Comparison of ENCODE assay signal across 4 worm cellular contexts in the genomic region with DNA sequence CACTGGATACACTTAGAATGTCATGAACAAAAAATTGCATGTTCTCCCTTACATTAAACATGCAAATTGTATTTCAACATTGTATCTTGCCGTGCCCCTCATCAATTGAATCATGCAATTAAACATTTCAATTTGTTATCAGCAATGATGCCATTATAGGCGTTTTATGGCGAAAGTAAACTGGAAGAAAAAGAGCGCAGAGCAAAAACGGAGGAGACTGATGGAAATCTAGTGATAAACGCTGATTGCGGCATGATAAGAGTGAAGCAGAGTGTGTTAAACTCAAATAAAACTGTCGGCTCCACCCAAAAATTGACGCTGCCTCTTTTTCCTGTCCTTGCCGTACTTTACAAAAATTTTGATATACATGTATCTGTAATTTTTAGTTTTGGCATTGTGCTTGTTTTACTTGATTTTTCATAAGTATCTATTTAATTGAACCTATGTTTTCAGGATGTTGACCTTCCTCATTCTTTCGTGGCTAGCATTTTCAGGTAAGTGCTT.
A peak's percentile ranks its signal among the peaks of the same experiment; 100 is the strongest.
TF ChIP-seq lines count a peak whose summit lies in the region.

A gene (plus strand): TSS at position 454 of the 504 bp plus-strand sequence.

TF ChIP-seq in whole organism, L1 larva, 84 proteins besides CTCF, POLR2A, EP300 and RAD21 (continued from another document):
- peak; percentile 80 for TF ChIP-seq pqm-1 (tag; optimal IDR thresholded peaks at IDR 0.05; lab: Kevin White, UChicago)
- TF ChIP-seq unc-130 (tag; optimal IDR thresholded peaks at IDR 0.05; lab: Kevin White, UChicago): no peak
- peak; percentile 98 for TF ChIP-seq elt-2 (tag; optimal IDR thresholded peaks at IDR 0.05; lab: Kevin White, UChicago)
- no peak for TF ChIP-seq skn-1 (tag; optimal IDR thresholded peaks at IDR 0.05; lab: Kevin White, UChicago)
- TF ChIP-seq ceh-63 (GFP tag; optimal IDR thresholded peaks at IDR 0.05; lab: Kevin White, UChicago): no peak
- peak; percentile 20 for TF ChIP-seq nhr-20 (tag; optimal IDR thresholded peaks at IDR 0.05; lab: Kevin White, UChicago)
- no peak for TF ChIP-seq snpc-4 (tag; optimal IDR thresholded peaks at IDR 0.05; lab: Kevin White, UChicago)
- peak; percentile 3 for TF ChIP-seq pax-3 (tag; optimal IDR thresholded peaks at IDR 0.05; lab: Kevin White, UChicago)

TF ChIP-seq in whole organism, L2 larva, 48 proteins besides CTCF, POLR2A, EP300 and RAD21 (continued from another document):
- TF ChIP-seq sma-9 (GFP tag; optimal IDR thresholded peaks at IDR 0.05; lab: Kevin White, UChicago): peak; percentile 60
- no peak for TF ChIP-seq sma-9 (tag; optimal IDR thresholded peaks at IDR 0.05; lab: Kevin White, UChicago)
- TF ChIP-seq peb-1 (tag; optimal IDR thresholded peaks at IDR 0.05; lab: Kevin White, UChicago): no peak
- peak; percentile 35 for TF ChIP-seq gmeb-1 (tag; optimal IDR thresholded peaks at IDR 0.05; lab: Kevin White, UChicago)
TF ChIP-seq in whole organism, L2 larva: peak in this region for 6.

TF ChIP-seq in whole organism, L4 larva, 104 proteins besides CTCF, POLR2A, EP300 and RAD21 (continued from another document and continues in another):
- TF ChIP-seq unc-39 (tag; optimal IDR thresholded peaks at IDR 0.05; lab: Kevin White, UChicago) (no peak), Y48G9A.11 (GFP tag; IDR thresholded peaks at IDR 0.05; lab: Robert Waterston, UW) (no peak), dmd-9 (GFP tag; IDR thresholded peaks at IDR 0.05; lab: Robert Waterston, UW) (no peak), egl-43 (GFP tag; IDR thresholded peaks at IDR 0.05; lab: Robert Waterston, UW) (no peak), unc-130 (GFP tag; optimal IDR thresholded peaks at IDR 0.05; lab: Kevin White, UChicago) (no peak), pha-4 (GFP tag; IDR thresholded peaks at IDR 0.05; lab: Robert Waterston, UW) (peak; percentile 50; the same call in 1 of the 2 replicates), pha-4 (tag; optimal IDR thresholded peaks at IDR 0.05; lab: Kevin White, UChicago) (no peak), dpl-1 (GFP tag; optimal IDR thresholded peaks at IDR 0.05; lab: Kevin White, UChicago) (no peak), lin-29 (GFP tag; IDR thresholded peaks at IDR 0.05; lab: Robert Waterston, UW) (no peak), nhr-42 (GFP tag; IDR thresholded peaks at IDR 0.05; lab: Robert Waterston, UW) (0 out of 2 replicates have a peak, but pooled peaks have one; percentile 18), vab-7 (GFP tag; IDR thresholded peaks at IDR 0.05; lab: Robert Waterston, UW) (no peak), hif-1 (tag; optimal IDR thresholded peaks at IDR 0.05; lab: Kevin White, UChicago) (peak in 1 of 2 experiments; percentile 4), lin-13 (GFP tag; optimal IDR thresholded peaks at IDR 0.05; lab: Kevin White, UChicago) (no peak), mes-2 (tag; optimal IDR thresholded peaks at IDR 0.05; lab: Kevin White, UChicago; ENCODE audit: poor library complexity, severe bottlenecking) (no peak), nhr-76 (tag; optimal IDR thresholded peaks at IDR 0.05; lab: Kevin White, UChicago) (no peak), php-3 (GFP tag; IDR thresholded peaks at IDR 0.05; lab: Robert Waterston, UW) (peak; percentile 100), ceh-62 (tag; optimal IDR thresholded peaks at IDR 0.05; lab: Kevin White, UChicago) (no peak), sdz-12 (GFP tag; optimal IDR thresholded peaks at IDR 0.05; lab: Kevin White, UChicago) (no peak), mxl-2 (GFP tag; conservative IDR thresholded peaks at IDR 0.05; lab: Robert Waterston, UW) (no peak), fkh-10 (GFP tag; optimal IDR thresholded peaks at IDR 0.05; lab: Kevin White, UChicago) (no peak), ceh-44 (GFP tag; IDR thresholded peaks at IDR 0.05; lab: Robert Waterston, UW) (no peak), nhr-28 (tag; optimal IDR thresholded peaks at IDR 0.05; lab: Kevin White, UChicago) (peak; percentile 97), F26F4.8 (GFP tag; conservative IDR thresholded peaks at IDR 0.05; lab: Robert Waterston, UW) (no peak), mdl-1 (tag; optimal IDR thresholded peaks at IDR 0.05; lab: Kevin White, UChicago) (peak in 1 of 2 experiments; percentile 28), T20F7.1 (GFP tag; optimal IDR thresholded peaks at IDR 0.05; lab: Kevin White, UChicago) (no peak), nhr-10 (tag; optimal IDR thresholded peaks at IDR 0.05; lab: Kevin White, UChicago) (no peak), lin-39 (tag; optimal IDR thresholded peaks at IDR 0.05; lab: Kevin White, UChicago) (no peak), mxl-3 (GFP tag; optimal IDR thresholded peaks at IDR 0.05; lab: Kevin White, UChicago) (no peak), hlh-11 (tag; optimal IDR thresholded peaks at IDR 0.05; lab: Kevin White, UChicago) (peak; percentile 91), lim-7 (GFP tag; IDR thresholded peaks at IDR 0.05; lab: Robert Waterston, UW) (no peak), aha-1 (tag; lab: Kevin White, UChicago) (no peak), ces-1 (GFP tag; optimal IDR thresholded peaks at IDR 0.05; lab: Kevin White, UChicago) (no peak), arid-1 (GFP tag; conservative IDR thresholded peaks at IDR 0.05; lab: Robert Waterston, UW) (no peak), spr-1 (tag; optimal IDR thresholded peaks at IDR 0.05; lab: Kevin White, UChicago) (no peak), ceh-82 (tag; optimal IDR thresholded peaks at IDR 0.05; lab: Kevin White, UChicago) (no peak), saeg-2 (GFP tag; IDR thresholded peaks at IDR 0.05; lab: Robert Waterston, UW) (no peak), daf-16 (GFP tag; optimal IDR thresholded peaks at IDR 0.05; lab: Kevin White, UChicago) (peak in 1 of 2 experiments; percentile 20), daf-16 (tag; optimal IDR thresholded peaks at IDR 0.05; lab: Kevin White, UChicago) (peak; percentile 92), dmd-8 (GFP tag; IDR thresholded peaks at IDR 0.05; lab: Robert Waterston, UW) (no peak), lin-38 (GFP tag; IDR thresholded peaks at IDR 0.05; lab: Robert Waterston, UW) (no peak), Y105C5A.15 (GFP tag; IDR thresholded peaks at IDR 0.05; lab: Robert Waterston, UW) (no peak), lin-15B (tag; optimal IDR thresholded peaks at IDR 0.05; lab: Kevin White, UChicago) (no peak), madf-5 (GFP tag; IDR thresholded peaks at IDR 0.05; lab: Robert Waterston, UW) (no peak), mep-1 (tag; optimal IDR thresholded peaks at IDR 0.05; lab: Kevin White, UChicago) (peak; percentile 29), tra-1 (GFP tag; IDR thresholded peaks at IDR 0.05; lab: Robert Waterston, UW) (peak; percentile 91), daf-12 (tag; optimal IDR thresholded peaks at IDR 0.05; lab: Kevin White, UChicago) (no peak), set-16 (GFP tag; IDR thresholded peaks at IDR 0.05; lab: Robert Waterston, UW) (no peak), Y75B8A.6 (GFP tag; IDR thresholded peaks at IDR 0.05; lab: Robert Waterston, UW) (no peak), nhr-6 (tag; optimal IDR thresholded peaks at IDR 0.05; lab: Kevin White, UChicago) (peak; percentile 52), nhr-111 (GFP tag; optimal IDR thresholded peaks at IDR 0.05; lab: Kevin White, UChicago) (no peak), snpc-1.2 (GFP tag; IDR thresholded peaks at IDR 0.05; lab: Robert Waterston, UW) (no peak), R02D3.7 (tag; optimal IDR thresholded peaks at IDR 0.05; lab: Kevin White, UChicago) (no peak), egl-27 (tag; optimal IDR thresholded peaks at IDR 0.05; lab: Kevin White, UChicago) (no peak), gei-8 (GFP tag; optimal IDR thresholded peaks at IDR 0.05; lab: Kevin White, UChicago) (no peak), nhr-237 (tag; optimal IDR thresholded peaks at IDR 0.05; lab: Kevin White, UChicago) (no peak), zfp-2 (tag; optimal IDR thresholded peaks at IDR 0.05; lab: Kevin White, UChicago) (no peak), rbr-2 (tag; optimal IDR thresholded peaks at IDR 0.05; lab: Kevin White, UChicago) (no peak), zip-2 (tag; optimal IDR thresholded peaks at IDR 0.05; lab: Kevin White, UChicago) (no peak), fos-1 (tag; optimal IDR thresholded peaks at IDR 0.05; lab: Kevin White, UChicago) (no peak), skn-1 (tag; optimal IDR thresholded peaks at IDR 0.05; lab: Kevin White, UChicago) (no peak)

TF ChIP-seq in whole organism, young adult, 124 proteins besides CTCF, POLR2A, EP300 and RAD21 (continued from another document):
- TF ChIP-seq nhr-90 (tag; optimal IDR thresholded peaks at IDR 0.05; lab: Kevin White, UChicago): no peak
- TF ChIP-seq lag-1 (GFP tag; IDR thresholded peaks at IDR 0.05; lab: Robert Waterston, UW): no peak
- TF ChIP-seq ztf-22 (GFP tag; optimal IDR thresholded peaks at IDR 0.05; lab: Kevin White, UChicago): peak; percentile 12
- no peak for TF ChIP-seq nhr-179 (tag; optimal IDR thresholded peaks at IDR 0.05; lab: Kevin White, UChicago)
- TF ChIP-seq tlf-1 (GFP tag; optimal IDR thresholded peaks at IDR 0.05; lab: Kevin White, UChicago): no peak
- TF ChIP-seq die-1 (tag; optimal IDR thresholded peaks at IDR 0.05; lab: Kevin White, UChicago): no peak
- no peak for TF ChIP-seq D2030.7 (GFP tag; IDR thresholded peaks at IDR 0.05; lab: Robert Waterston, UW)
- no peak for TF ChIP-seq ztf-3 (GFP tag; optimal IDR thresholded peaks at IDR 0.05; lab: Kevin White, UChicago)
- no peak for TF ChIP-seq rec-8 (tag; optimal IDR thresholded peaks at IDR 0.05; lab: Kevin White, UChicago)
- TF ChIP-seq atf-7 (tag; optimal IDR thresholded peaks at IDR 0.05; lab: Kevin White, UChicago): peak; percentile 40
- TF ChIP-seq T26A5.8 (tag; optimal IDR thresholded peaks at IDR 0.05; lab: Kevin White, UChicago): no peak
- no peak for TF ChIP-seq F39B2.1 (GFP tag; IDR thresholded peaks at IDR 0.05; lab: Robert Waterston, UW)
- no peak for TF ChIP-seq dpff-1 (tag; optimal IDR thresholded peaks at IDR 0.05; lab: Kevin White, UChicago)
- no peak for TF ChIP-seq Y56A3A.18 (GFP tag; IDR thresholded peaks at IDR 0.05; lab: Robert Waterston, UW)
- no peak for TF ChIP-seq akir-1 (GFP tag; optimal IDR thresholded peaks at IDR 0.05; lab: Kevin White, UChicago)
- peak; percentile 12 for TF ChIP-seq F23B12.7 (tag; optimal IDR thresholded peaks at IDR 0.05; lab: Kevin White, UChicago; ENCODE audit: insufficient read depth)
- TF ChIP-seq K11D2.4 (GFP tag; IDR thresholded peaks at IDR 0.05; lab: Robert Waterston, UW): no peak
- TF ChIP-seq B0261.1 (tag; optimal IDR thresholded peaks at IDR 0.05; lab: Kevin White, UChicago): no peak
- no peak for TF ChIP-seq hsf-1 (GFP tag; IDR thresholded peaks at IDR 0.05; lab: Robert Waterston, UW)
- no peak for TF ChIP-seq ceh-79 (tag; optimal IDR thresholded peaks at IDR 0.05; lab: Kevin White, UChicago)
- no peak for TF ChIP-seq ceh-40 (GFP tag; IDR thresholded peaks at IDR 0.05; lab: Robert Waterston, UW)
- no peak for TF ChIP-seq attf-6 (GFP tag; IDR thresholded peaks at IDR 0.05; lab: Robert Waterston, UW)
- no peak for TF ChIP-seq ama-1 (optimal IDR thresholded peaks at IDR 0.05; lab: Kevin White, UChicago)
- TF ChIP-seq ama-1 (GFP tag; optimal IDR thresholded peaks at IDR 0.05; lab: Kevin White, UChicago): no peak
